Worm (Caenorhabditis elegans): ENCODE measurements around the gene F09A5.3.
A peak's percentile ranks its signal among the peaks of the same experiment; 100 is the strongest.

F09A5.3 gene

ce11 chrX:13198134-13198533, 56.7 kb downstream of the F09A5.3 start:
- TF ChIP-seq rec-8 (tag; optimal IDR thresholded peaks at IDR 0.05) (no peak), C06A6.2 (GFP tag; conservative IDR thresholded peaks at IDR 0.05) (no peak), somi-1 (GFP tag; optimal IDR thresholded peaks at IDR 0.05) (no peak), chd-7 (tag; optimal IDR thresholded peaks at IDR 0.05) (no peak)

- no peak for TF ChIP-seq ztf-6 (GFP tag; IDR thresholded peaks at IDR 0.05)
- no peak for TF ChIP-seq F49E8.2 (tag; optimal IDR thresholded peaks at IDR 0.05; ENCODE audit: insufficient read depth)
- TF ChIP-seq let-607 (tag; optimal IDR thresholded peaks at IDR 0.05) = no peak
- TF ChIP-seq ztf-22 (GFP tag; optimal IDR thresholded peaks at IDR 0.05) = no peak
- TF ChIP-seq repo-1 (tag; optimal IDR thresholded peaks at IDR 0.05) = no peak
- no peak for TF ChIP-seq hlh-26 (GFP tag; conservative IDR thresholded peaks at IDR 0.05)
- no peak for TF ChIP-seq sea-2 (GFP tag; IDR thresholded peaks at IDR 0.05)
- no peak for TF ChIP-seq mcd-1 (GFP tag; IDR thresholded peaks at IDR 0.05)
- TF ChIP-seq ZK185.1 (tag; optimal IDR thresholded peaks at IDR 0.05; ENCODE audit: poor library complexity, severe bottlenecking) = no peak
- no peak for TF ChIP-seq mel-28 (tag; optimal IDR thresholded peaks at IDR 0.05; ENCODE audit: borderline replicate concordance)
- TF ChIP-seq mes-4 (tag; optimal IDR thresholded peaks at IDR 0.05) = no peak
- no peak for TF ChIP-seq xnd-1 (tag; optimal IDR thresholded peaks at IDR 0.05)
- no peak for TF ChIP-seq pha-4 (tag; optimal IDR thresholded peaks at IDR 0.05)
- TF ChIP-seq lin-54 (GFP tag; optimal IDR thresholded peaks at IDR 0.05) = no peak
Measured at ce11 chrX:13200312-13200711, 58.9 kb downstream of the F09A5.3 start.

ce11 chrX:13201401-13201800, 60.0 kb downstream of the F09A5.3 start, which contains the start of gene unc-9:
Gene unc-9, plus strand, starts transcription at chrX:13201770.
- TF ChIP-seq chd-7 (tag; optimal IDR thresholded peaks at IDR 0.05) (no peak), hlh-12 (tag; optimal IDR thresholded peaks at IDR 0.05) (no peak), let-526 (GFP tag; IDR thresholded peaks at IDR 0.05) (no peak), snpc-4 (GFP tag; optimal IDR thresholded peaks at IDR 0.05) (no peak), snpc-4 (tag; optimal IDR thresholded peaks at IDR 0.05) (no peak), egrh-3 (GFP tag; IDR thresholded peaks at IDR 0.05) (no peak), snpc-1.1 (tag; optimal IDR thresholded peaks at IDR 0.05; ENCODE audit: insufficient read depth) (no peak), zim-3 (tag; optimal IDR thresholded peaks at IDR 0.05) (no peak), madf-8 (GFP tag; conservative IDR thresholded peaks at IDR 0.05) (no peak), Y53G8AR.9 (GFP tag; conservative IDR thresholded peaks at IDR 0.05) (no peak), egl-44 (GFP tag; IDR thresholded peaks at IDR 0.05) (no peak), gei-17 (GFP tag; optimal IDR thresholded peaks at IDR 0.05) (no peak), sptf-2 (GFP tag; optimal IDR thresholded peaks at IDR 0.05) (no peak), ceh-58 (GFP tag; IDR thresholded peaks at IDR 0.05) (no peak), K12H6.12 (tag; optimal IDR thresholded peaks at IDR 0.05) (no peak), nfya-1 (tag; optimal IDR thresholded peaks at IDR 0.05; ENCODE audit: borderline replicate concordance, insufficient read depth) (no peak), madf-10 (tag; optimal IDR thresholded peaks at IDR 0.05) (no peak)

ce11 chrX:13202312-13202711, 60.9 kb downstream of the F09A5.3 start:
- TF ChIP-seq ztf-28 (GFP tag; IDR thresholded peaks at IDR 0.05) (no peak), ztf-22 (GFP tag; optimal IDR thresholded peaks at IDR 0.05) (no peak), zfh-2 (GFP tag; conservative IDR thresholded peaks at IDR 0.05) (peak; percentile 89), dpl-1 (GFP tag; optimal IDR thresholded peaks at IDR 0.05) (no peak), egrh-3 (GFP tag; IDR thresholded peaks at IDR 0.05) (peak; percentile 48; the same call in 1 of the 2 replicates)
